Worm (Caenorhabditis elegans) whole organism, L2 larva: ENCODE results near the gene Y62F5A.9.
A peak's percentile ranks its signal among the peaks of the same experiment; 100 is the strongest.
"Not testable (repeated sequence)": the region's sequence is repeated elsewhere in the genome, so short reads cannot be mapped to it uniquely, and the experiment has no call there.

ENCODE experiments used
- C34F6.9 ChIP-seq: fragments of 150-350 bp; optimal IDR thresholded peaks from 2 replicates; lab custom pipeline; 2014; ENCODE audit warnings: missing biosample characterization, missing genetic modification characterization
- F13H6.1 ChIP-seq: sonication (generic microtip); optimal IDR thresholded peaks from 2 replicates; lab custom pipeline; 2016; ENCODE audit warnings: missing genetic modification characterization, missing compliant biosample characterization
- Y55F3AM.14 ChIP-seq: fragments of 200-800 bp; sonication (Bioruptor generic); optimal IDR thresholded peaks from 2 replicates; lab custom pipeline; 2018; ENCODE audit warnings: mild to moderate bottlenecking, missing genetic modification characterization, missing compliant biosample characterization
- ZK546.5 ChIP-seq: sonication (generic microtip); optimal IDR thresholded peaks from 2 replicates; lab custom pipeline; 2017; ENCODE audit warnings: missing biosample characterization, missing genetic modification characterization
- alr-1 ChIP-seq: fragments of 150-350 bp; optimal IDR thresholded peaks from 2 replicates; lab custom pipeline; 2014; ENCODE audit warnings: missing biosample characterization, missing genetic modification characterization
- ama-1 ChIP-seq: fragments of 150-350 bp; optimal IDR thresholded peaks from 2 replicates; lab custom pipeline; 2018; ENCODE audit warnings: inconsistent platforms
- ceh-82 ChIP-seq: fragments of 150-350 bp; optimal IDR thresholded peaks from 2 replicates; lab custom pipeline; 2014; ENCODE audit warnings: missing biosample characterization, missing genetic modification characterization
- crh-2 ChIP-seq: sonication (generic microtip); optimal IDR thresholded peaks from 2 replicates; lab custom pipeline; 2017; ENCODE audit warnings: missing biosample characterization, missing genetic modification characterization
- dmd-4 ChIP-seq: sonication (generic microtip); optimal IDR thresholded peaks from 2 replicates; lab custom pipeline; 2017; ENCODE audit warnings: missing biosample characterization, missing genetic modification characterization
- egl-27 ChIP-seq: sonication (generic microtip); optimal IDR thresholded peaks from 3 replicates; lab custom pipeline; 2017; ENCODE audit warnings: missing biosample characterization, missing genetic modification reagents, missing genetic modification characterization
- elt-1 ChIP-seq: fragments of 150-350 bp; optimal IDR thresholded peaks from 2 replicates; lab custom pipeline; 2014; ENCODE audit warnings: missing biosample characterization, missing genetic modification characterization
- fos-1 ChIP-seq: fragments of 150-350 bp; optimal IDR thresholded peaks from 2 replicates; lab custom pipeline; 2014; ENCODE audit warnings: missing biosample characterization, missing genetic modification characterization
- gmeb-1 ChIP-seq: fragments of 150-350 bp; optimal IDR thresholded peaks from 2 replicates; lab custom pipeline; 2014; ENCODE audit warnings: missing biosample characterization, missing genetic modification characterization
- lin-11 ChIP-seq: fragments of 150-350 bp; sonication (generic microtip); optimal IDR thresholded peaks from 2 replicates; lab custom pipeline; 2014; ENCODE audit warnings: missing biosample characterization, missing genetic modification characterization, inconsistent platforms, mixed read lengths
- lin-13 ChIP-seq: fragments of 150-350 bp; optimal IDR thresholded peaks from 2 replicates; lab custom pipeline; 2014; ENCODE audit warnings: missing biosample characterization, missing genetic modification reagents, missing genetic modification characterization
- lin-39 ChIP-seq: fragments of 150-350 bp; optimal IDR thresholded peaks from 2 replicates; lab custom pipeline; 2014; ENCODE audit warnings: missing biosample characterization, missing genetic modification reagents, missing genetic modification characterization
- lsy-2 ChIP-seq, 2 experiments: fragments of 150-350 bp in 1 of 2; sonication (generic microtip) in 1 of 2; optimal IDR thresholded peaks; 2 replicates each; lab custom pipeline; 2014 to 2017; ENCODE audit warnings: missing biosample characterization in 2 of 2, missing genetic modification characterization in 2 of 2
- mab-5 ChIP-seq: fragments of 150-350 bp; optimal IDR thresholded peaks from 2 replicates; lab custom pipeline; 2014; ENCODE audit warnings: missing biosample characterization, missing genetic modification characterization
- mdl-1 ChIP-seq, 2 experiments: fragments of 150-350 bp in 1 of 2; sonication (generic microtip) in 1 of 2; optimal IDR thresholded peaks; 2 replicates each; lab custom pipeline; 2017; ENCODE audit warnings: missing biosample characterization in 2 of 2, missing genetic modification characterization in 2 of 2
- nhr-11 ChIP-seq: fragments of 150-350 bp; optimal IDR thresholded peaks from 2 replicates; lab custom pipeline; 2014; ENCODE audit warnings: missing biosample characterization, missing genetic modification characterization
- nhr-12 ChIP-seq: fragments of 150-350 bp; optimal IDR thresholded peaks from 2 replicates; lab custom pipeline; 2014; ENCODE audit warnings: missing biosample characterization, missing genetic modification characterization
- nhr-129 ChIP-seq: fragments of 150-350 bp; optimal IDR thresholded peaks from 2 replicates; lab custom pipeline; 2014; ENCODE audit warnings: missing biosample characterization, missing genetic modification characterization
- nhr-21 ChIP-seq: fragments of 150-350 bp; optimal IDR thresholded peaks from 2 replicates; lab custom pipeline; 2014; ENCODE audit warnings: missing biosample characterization, missing genetic modification characterization
- nhr-237 ChIP-seq: fragments of 150-350 bp; optimal IDR thresholded peaks from 2 replicates; lab custom pipeline; 2014; ENCODE audit warnings: missing biosample characterization, missing genetic modification characterization
- nhr-25 ChIP-seq: fragments of 150-350 bp; sonication (generic microtip); optimal IDR thresholded peaks from 3 replicates; lab custom pipeline; 2014; ENCODE audit warnings: missing biosample characterization, missing genetic modification characterization
- nhr-6 ChIP-seq: fragments of 150-350 bp; optimal IDR thresholded peaks from 2 replicates; lab custom pipeline; 2014; ENCODE audit warnings: missing biosample characterization, missing genetic modification characterization
- nhr-77 ChIP-seq: fragments of 150-350 bp; optimal IDR thresholded peaks from 2 replicates; lab custom pipeline; 2014; ENCODE audit warnings: missing biosample characterization, missing genetic modification characterization
- sem-4 ChIP-seq: fragments of 150-350 bp; optimal IDR thresholded peaks from 2 replicates; lab custom pipeline; 2014; ENCODE audit warnings: missing biosample characterization, missing genetic modification reagents, missing genetic modification characterization
- sma-3 ChIP-seq: sonication (generic microtip); optimal IDR thresholded peaks from 2 replicates; lab custom pipeline; 2016; ENCODE audit warnings: missing genetic modification reagents, missing genetic modification characterization, missing compliant biosample characterization
- sma-9 ChIP-seq, 2 experiments: fragments of 150-350 bp in 1 of 2; sonication (generic microtip) in 1 of 2; optimal IDR thresholded peaks; 2 replicates each; lab custom pipeline; 2014 to 2016; ENCODE audit warnings: missing genetic modification characterization in 2 of 2, mild to moderate bottlenecking in 1 of 2, missing biosample characterization in 1 of 2, missing compliant biosample characterization in 1 of 2, missing genetic modification reagents in 1 of 2, moderate library complexity in 1 of 2
- snpc-4 ChIP-seq: fragments of 150-350 bp; optimal IDR thresholded peaks from 2 replicates; lab custom pipeline; 2014; ENCODE audit warnings: missing biosample characterization, missing genetic modification characterization
- unc-39 ChIP-seq: fragments of 150-350 bp; optimal IDR thresholded peaks from 2 replicates; lab custom pipeline; 2014; ENCODE audit warnings: missing biosample characterization, missing genetic modification characterization
- unc-55 ChIP-seq: fragments of 150-350 bp; sonication (generic microtip); optimal IDR thresholded peaks from 3 replicates; lab custom pipeline; 2014; ENCODE audit warnings: missing biosample characterization, missing genetic modification reagents, missing genetic modification characterization
- unc-62 ChIP-seq: fragments of 150-350 bp; optimal IDR thresholded peaks from 2 replicates; lab custom pipeline; 2014; ENCODE audit warnings: missing biosample characterization, missing genetic modification reagents, missing genetic modification characterization
- zag-1 ChIP-seq: fragments of 150-350 bp; optimal IDR thresholded peaks from 2 replicates; lab custom pipeline; 2014; ENCODE audit warnings: missing biosample characterization, missing genetic modification characterization
- ztf-1 ChIP-seq: fragments of 200-800 bp; sonication (Bioruptor generic); conservative IDR thresholded peaks from 2 replicates; pipeline ENCODE4 v1.3.6; 2022; ENCODE audit warnings: missing genetic modification characterization, missing compliant biosample characterization
- ztf-4 ChIP-seq: fragments of 150-350 bp; optimal IDR thresholded peaks from 2 replicates; lab custom pipeline; 2014; ENCODE audit warnings: missing biosample characterization, missing genetic modification characterization

Gene Y62F5A.9

ce11 chrII:11535429-11535828, 3.2 kb downstream of the Y62F5A.9 start:
- no peak for TF ChIP-seq ama-1 (lab: Kevin White, UChicago)
- no peak for TF ChIP-seq sem-4
- TF ChIP-seq, all 48 proteins: peak for 0

ce11 chrII:11534429-11535099, 4.1 kb downstream of the Y62F5A.9 start, which contains the start of gene Y62F5A.12:
TSS of gene Y62F5A.12 (minus strand) at chrII:11534479.
- peak; percentile 94 for TF ChIP-seq sma-3 (GFP tag; lab: Kevin White, UChicago)
- peak; percentile 5 for TF ChIP-seq mab-5
- peak; percentile 71 for TF ChIP-seq crh-2 (tag; lab: Kevin White, UChicago)
- TF ChIP-seq lin-13 (GFP tag; lab: Kevin White, UChicago): peak; percentile 88
- TF ChIP-seq unc-55 (GFP tag; lab: Kevin White, UChicago): peak; percentile 68
- TF ChIP-seq F13H6.1: peak; percentile 89
- peak; percentile 10 for TF ChIP-seq snpc-4 (tag; lab: Kevin White, UChicago)
- TF ChIP-seq gmeb-1 (tag; lab: Kevin White, UChicago): peak; percentile 86
- TF ChIP-seq Y55F3AM.14 (GFP tag; lab: Kevin White, UChicago): peak; percentile 73
- peak; percentile 12 for TF ChIP-seq fos-1 (tag; lab: Kevin White, UChicago)
- peak; percentile 52 for TF ChIP-seq nhr-25 (tag; lab: Kevin White, UChicago)
- TF ChIP-seq lin-11 (tag; lab: Kevin White, UChicago): peak; percentile 39
- TF ChIP-seq sma-9 (GFP tag; optimal IDR thresholded peaks at IDR 0.05; lab: Kevin White, UChicago): peak; percentile 88
- TF ChIP-seq sma-9 (tag; optimal IDR thresholded peaks at IDR 0.05; lab: Kevin White, UChicago): not testable (repeated sequence)
- peak; percentile 49 for TF ChIP-seq ztf-4 (tag; lab: Kevin White, UChicago)
- peak; percentile 50 for TF ChIP-seq sem-4
- TF ChIP-seq ZK546.5 (tag; lab: Kevin White, UChicago): peak; percentile 38
- peak; percentile 65 for TF ChIP-seq ceh-82 (tag; lab: Kevin White, UChicago)
- TF ChIP-seq nhr-6 (tag; lab: Kevin White, UChicago): peak; percentile 5
- peak; percentile 54 for TF ChIP-seq nhr-21 (tag; lab: Kevin White, UChicago)
- TF ChIP-seq C34F6.9 (tag; lab: Kevin White, UChicago): peak; percentile 62
- TF ChIP-seq lsy-2 (tag; optimal IDR thresholded peaks at IDR 0.05; lab: Kevin White, UChicago): peak; percentile 59 to 81
- TF ChIP-seq nhr-129 (tag; lab: Kevin White, UChicago): peak; percentile 69
- TF ChIP-seq mdl-1 (tag; optimal IDR thresholded peaks at IDR 0.05; lab: Kevin White, UChicago): peak in 1 of 2 experiments; percentile 58
- TF ChIP-seq egl-27 (tag; lab: Kevin White, UChicago): peak; percentile 64
- TF ChIP-seq zag-1 (tag; lab: Kevin White, UChicago): peak; percentile 2
- TF ChIP-seq, all 48 proteins: peak for 25; not testable (repeated sequence) for 23

- TF ChIP-seq elt-1: no peak
- TF ChIP-seq nhr-6 (tag; lab: Kevin White, UChicago): no peak
- TF ChIP-seq nhr-25 (tag; lab: Kevin White, UChicago): no peak
- no peak for TF ChIP-seq unc-39 (tag; lab: Kevin White, UChicago)
- no peak for TF ChIP-seq lin-13 (GFP tag; lab: Kevin White, UChicago)
Observed at ce11 chrII:11533716-11534115, 4.9 kb downstream of the Y62F5A.9 start, which contains the start of gene mdt-8. TSS of gene mdt-8 (minus strand) at chrII:11533816.

- TF ChIP-seq unc-39 (tag; lab: Kevin White, UChicago) (no peak), ztf-4 (tag; lab: Kevin White, UChicago) (no peak), nhr-25 (tag; lab: Kevin White, UChicago) (no peak), ztf-1 (GFP tag; lab: Robert Waterston, UW) (no peak), nhr-6 (tag; lab: Kevin White, UChicago) (no peak), sma-9 (GFP tag; optimal IDR thresholded peaks at IDR 0.05; lab: Kevin White, UChicago) (no peak), sma-9 (tag; optimal IDR thresholded peaks at IDR 0.05; lab: Kevin White, UChicago) (no peak), nhr-12 (tag; lab: Kevin White, UChicago) (no peak), lin-13 (GFP tag; lab: Kevin White, UChicago) (no peak), nhr-21 (tag; lab: Kevin White, UChicago) (no peak)
Observed at ce11 chrII:11526954-11527353, 11.7 kb downstream of the Y62F5A.9 start, which contains the start of gene age-1. TSS of gene age-1 (minus strand) at chrII:11527054.

- TF ChIP-seq alr-1 (tag; lab: Kevin White, UChicago): no peak
- no peak for TF ChIP-seq nhr-12 (tag; lab: Kevin White, UChicago)
- TF ChIP-seq elt-1: no peak
- no peak for TF ChIP-seq sem-4
- no peak for TF ChIP-seq nhr-77 (tag; lab: Kevin White, UChicago)
- TF ChIP-seq unc-62 (GFP tag; lab: Kevin White, UChicago): no peak
- TF ChIP-seq unc-39 (tag; lab: Kevin White, UChicago): no peak
- no peak for TF ChIP-seq mab-5
- no peak for TF ChIP-seq lin-39 (tag; lab: Kevin White, UChicago)
- no peak for TF ChIP-seq dmd-4 (tag; lab: Kevin White, UChicago)
- TF ChIP-seq nhr-237: no peak
- TF ChIP-seq ztf-4 (tag; lab: Kevin White, UChicago): no peak
- TF ChIP-seq ceh-82 (tag; lab: Kevin White, UChicago): no peak
- TF ChIP-seq lsy-2 (tag; optimal IDR thresholded peaks at IDR 0.05; lab: Kevin White, UChicago): no peak
- no peak for TF ChIP-seq snpc-4 (tag; lab: Kevin White, UChicago)
- no peak for TF ChIP-seq zag-1 (tag; lab: Kevin White, UChicago)
- no peak for TF ChIP-seq ZK546.5 (tag; lab: Kevin White, UChicago)
- TF ChIP-seq nhr-11 (tag; lab: Kevin White, UChicago): no peak
Observed at ce11 chrII:11521300-11521699, 17.3 kb downstream of the Y62F5A.9 start, which contains the start of gene Y62F5A.10. TSS of gene Y62F5A.10 (plus strand) at chrII:11521600.
